Fruit fly (Drosophila melanogaster): ENCODE measurements around the gene CG15365.

CG15365 gene

DNA sequence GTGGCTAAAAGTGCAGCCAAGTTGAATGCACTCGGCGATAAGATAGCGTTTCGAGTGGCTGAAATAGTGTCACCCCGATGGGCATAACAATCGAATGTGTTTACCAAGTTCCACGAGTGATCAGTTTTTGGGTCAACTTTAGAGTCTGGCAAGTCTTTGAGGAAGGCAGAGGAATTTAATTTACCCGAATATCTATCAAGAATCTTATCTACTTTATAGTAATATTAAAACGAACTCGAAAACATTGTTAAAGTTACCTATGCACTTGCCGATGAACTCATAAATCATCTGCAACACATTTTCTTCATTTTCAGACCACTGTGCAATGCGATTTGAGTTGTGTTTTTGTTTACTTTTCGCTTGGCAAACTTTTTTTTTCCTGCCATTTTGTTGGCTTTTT is 6.5 kb downstream of the CG15365 start (continued):
- no peak for TF ChIP-seq CG6854 (GFP tag; optimal IDR thresholded peaks at IDR 0.05)
- TF ChIP-seq dac (GFP tag; optimal IDR thresholded peaks at IDR 0.05), result peak; percentile 29
- no peak for TF ChIP-seq spab (GFP tag; optimal IDR thresholded peaks at IDR 0.05)
- peak; percentile 52 for TF ChIP-seq CG4318 (GFP tag; optimal IDR thresholded peaks at IDR 0.05)
- peak; percentile 40 for TF ChIP-seq net (GFP tag; optimal IDR thresholded peaks at IDR 0.05)
- peak; percentile 25; the same call in 1 of the 2 replicates for TF ChIP-seq Gug (GFP tag; IDR thresholded peaks at IDR 0.05)
- no peak for TF ChIP-seq fd85E (GFP tag; optimal IDR thresholded peaks at IDR 0.05)
- peak; percentile 46 for TF ChIP-seq CG6808 (GFP tag; optimal IDR thresholded peaks at IDR 0.05)
- peak; percentile 11 for TF ChIP-seq Lpt (GFP tag; optimal IDR thresholded peaks at IDR 0.05)
- peak; percentile 21 for TF ChIP-seq CG10631 (GFP tag; optimal IDR thresholded peaks at IDR 0.05)
- TF ChIP-seq CG15336 (GFP tag; IDR thresholded peaks at IDR 0.05), result peak; percentile 50; the same call in 1 of the 2 replicates
- TF ChIP-seq CG3919 (GFP tag; optimal IDR thresholded peaks at IDR 0.05), result peak; percentile 56
- peak; percentile 52; the same call in 1 of the 3 replicates for TF ChIP-seq eg (GFP tag; IDR thresholded peaks at IDR 0.05)
- no peak for TF ChIP-seq CG11294 (GFP tag; IDR thresholded peaks at IDR 0.05)
- peak; percentile 66 for TF ChIP-seq CG32006 (GFP tag; optimal IDR thresholded peaks at IDR 0.05)
- no peak for TF ChIP-seq lz (GFP tag; optimal IDR thresholded peaks at IDR 0.05)
- no peak for TF ChIP-seq dsx (GFP tag; optimal IDR thresholded peaks at IDR 0.05; ENCODE audit: poor library complexity, severe bottlenecking)
- TF ChIP-seq Hr38 (GFP tag; optimal IDR thresholded peaks at IDR 0.05), result no peak
- TF ChIP-seq vri (GFP tag; optimal IDR thresholded peaks at IDR 0.05), result no peak
- no peak for TF ChIP-seq Eip93F (GFP tag; optimal IDR thresholded peaks at IDR 0.05)
- TF ChIP-seq CG8632 (GFP tag; optimal IDR thresholded peaks at IDR 0.05), result peak; percentile 49
- TF ChIP-seq CG31627 (GFP tag; optimal IDR thresholded peaks at IDR 0.05), result peak; percentile 14
- peak; percentile 23 for TF ChIP-seq Sox102F (GFP tag; optimal IDR thresholded peaks at IDR 0.05)
- peak; percentile 26 for TF ChIP-seq CG8319 (GFP tag; optimal IDR thresholded peaks at IDR 0.05)
- TF ChIP-seq Hr39 (GFP tag; optimal IDR thresholded peaks at IDR 0.05), result peak; percentile 16
- peak; percentile 66 for TF ChIP-seq CG6276 (GFP tag; optimal IDR thresholded peaks at IDR 0.05)
- peak; percentile 15 for TF ChIP-seq CG7368 (GFP tag; optimal IDR thresholded peaks at IDR 0.05)
- no peak for TF ChIP-seq Ets21C (GFP tag; optimal IDR thresholded peaks at IDR 0.05)
- peak; percentile 37 for TF ChIP-seq CG11762 (GFP tag; optimal IDR thresholded peaks at IDR 0.05; ENCODE audit: insufficient read depth)
- peak; percentile 13 for TF ChIP-seq Ets96B (tag; optimal IDR thresholded peaks at IDR 0.05)
- no peak for TF ChIP-seq CG9139 (GFP tag; optimal IDR thresholded peaks at IDR 0.05)
- peak; percentile 28 for TF ChIP-seq topi (GFP tag; optimal IDR thresholded peaks at IDR 0.05)
- peak; percentile 34 for TF ChIP-seq Met (GFP tag; optimal IDR thresholded peaks at IDR 0.05)

DNA sequence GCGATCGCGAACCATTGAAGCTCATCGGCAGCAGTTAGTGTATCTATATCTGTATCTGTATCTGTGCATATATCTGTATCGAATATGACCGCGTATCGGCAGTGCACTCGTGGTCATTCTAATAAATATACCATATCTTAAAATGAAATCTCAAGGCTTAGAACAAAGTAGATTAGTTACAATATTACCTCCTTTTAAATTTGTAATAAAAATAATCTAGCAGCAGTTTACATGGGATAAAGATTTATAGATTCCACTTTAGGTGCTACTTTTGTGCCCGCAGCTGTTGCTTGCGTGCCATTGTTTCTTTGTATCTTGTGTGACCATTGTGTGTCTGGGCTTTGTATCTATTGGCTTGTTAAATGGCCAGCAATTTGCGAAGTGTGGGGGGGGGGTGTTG is 7.7 kb downstream of the CG15365 start:
- TF ChIP-seq Smox (GFP tag; optimal IDR thresholded peaks at IDR 0.05) (peak; percentile 78), CG6808 (GFP tag; optimal IDR thresholded peaks at IDR 0.05) (peak; percentile 74), CG11762 (GFP tag; optimal IDR thresholded peaks at IDR 0.05; ENCODE audit: insufficient read depth) (peak; percentile 71), Sox102F (GFP tag; optimal IDR thresholded peaks at IDR 0.05) (peak; percentile 82), CG8319 (GFP tag; optimal IDR thresholded peaks at IDR 0.05) (peak; percentile 71), CG10631 (GFP tag; optimal IDR thresholded peaks at IDR 0.05) (peak; percentile 83), Hr4 (GFP tag; optimal IDR thresholded peaks at IDR 0.05) (peak; percentile 79), CG16779 (tag; optimal IDR thresholded peaks at IDR 0.05) (peak; percentile 43), CG11294 (GFP tag; IDR thresholded peaks at IDR 0.05) (peak; percentile 70), fkh (GFP tag; optimal IDR thresholded peaks at IDR 0.05) (no peak), Hr38 (GFP tag; optimal IDR thresholded peaks at IDR 0.05) (no peak), CG3032 (tag; optimal IDR thresholded peaks at IDR 0.05) (peak; percentile 77), Ets96B (tag; optimal IDR thresholded peaks at IDR 0.05) (peak; percentile 86), CG32006 (GFP tag; optimal IDR thresholded peaks at IDR 0.05) (peak; percentile 90), CG8119 (GFP tag; IDR thresholded peaks at IDR 0.05) (peak; percentile 92), CG10669 (GFP tag; optimal IDR thresholded peaks at IDR 0.05) (peak; percentile 84), Gug (GFP tag; IDR thresholded peaks at IDR 0.05) (peak; percentile 82), CG6163 (GFP tag; IDR thresholded peaks at IDR 0.05) (peak; percentile 93), CG1621 (tag; optimal IDR thresholded peaks at IDR 0.05) (peak; percentile 76), achi (GFP tag; optimal IDR thresholded peaks at IDR 0.05) (peak; percentile 87), dsx (GFP tag; optimal IDR thresholded peaks at IDR 0.05; ENCODE audit: poor library complexity, severe bottlenecking) (peak; percentile 75), CG11902 (GFP tag; optimal IDR thresholded peaks at IDR 0.05) (peak; percentile 75), cyc (GFP tag; optimal IDR thresholded peaks at IDR 0.05) (peak; percentile 81), fd59A (GFP tag; optimal IDR thresholded peaks at IDR 0.05) (peak; percentile 71), OdsH (GFP tag; optimal IDR thresholded peaks at IDR 0.05) (peak; percentile 85), svp (GFP tag) (peak; percentile 82), net (GFP tag; optimal IDR thresholded peaks at IDR 0.05) (peak; percentile 85), Ets21C (GFP tag; optimal IDR thresholded peaks at IDR 0.05) (peak; percentile 68), vri (GFP tag; optimal IDR thresholded peaks at IDR 0.05) (no peak), CG8632 (GFP tag; optimal IDR thresholded peaks at IDR 0.05) (peak; percentile 82), fd85E (GFP tag; optimal IDR thresholded peaks at IDR 0.05) (peak; percentile 39), CG34406 (GFP tag; optimal IDR thresholded peaks at IDR 0.05) (peak; percentile 85)
